Fruit fly (Drosophila melanogaster) whole organism, wandering third instar larva: Measurements from ENCODE around the gene Acp26Aa.

Experiments
- Abd-B ChIP-seq: fragments of >200 bp; optimal IDR thresholded peaks from 2 replicates; lab custom pipeline; 2017; ENCODE audit warnings: missing biosample characterization, missing genetic modification characterization
- CG32264 ChIP-seq: fragments of 200-800 bp; sonication (Bioruptor generic); optimal IDR thresholded peaks from 2 replicates; lab custom pipeline; 2016; ENCODE audit warnings: missing biosample characterization, missing genetic modification characterization
- CG9705 ChIP-seq: fragments of 200-800 bp; sonication (Bioruptor generic); optimal IDR thresholded peaks from 2 replicates; lab custom pipeline; 2018; ENCODE audit warnings: missing biosample characterization, mild to moderate bottlenecking, missing genetic modification characterization
- CrebA ChIP-seq: fragments of 200-800 bp; sonication (Bioruptor generic); optimal IDR thresholded peaks from 2 replicates; lab custom pipeline; 2016; ENCODE audit warnings: missing biosample characterization, mild to moderate bottlenecking, missing genetic modification characterization, borderline replicate concordance
- Dfd ChIP-seq: fragments of >200 bp; optimal IDR thresholded peaks from 2 replicates; lab custom pipeline; 2017; ENCODE audit warnings: missing biosample characterization, missing genetic modification characterization
- Dif ChIP-seq: fragments of 200-275, 200-300 bp; sonication (Bioruptor generic); optimal IDR thresholded peaks from 2 replicates; lab custom pipeline; 2018; ENCODE audit warnings: missing biosample characterization, missing genetic modification characterization; ENCODE audit not compliant: partially characterized antibody
- GATAd ChIP-seq: sonication (Bioruptor generic); optimal IDR thresholded peaks from 2 replicates; lab custom pipeline; 2016; ENCODE audit warnings: missing biosample characterization, missing genetic modification characterization
- HLH106 ChIP-seq: fragments of 200-800 bp; optimal IDR thresholded peaks from 3 replicates; lab custom pipeline; 2019; ENCODE audit warnings: missing biosample characterization, mild to moderate bottlenecking, missing genetic modification characterization, moderate library complexity
- Hnf4 ChIP-seq: fragments of 200-800 bp; sonication (Bioruptor generic); optimal IDR thresholded peaks from 2 replicates; lab custom pipeline; 2016; ENCODE audit warnings: missing biosample characterization, mild to moderate bottlenecking, missing genetic modification characterization
- Hr78 ChIP-seq: fragments of >200 bp; optimal IDR thresholded peaks from 2 replicates; lab custom pipeline; 2017; ENCODE audit warnings: missing biosample characterization, missing genetic modification characterization
- Hr83 ChIP-seq: fragments of 200-300 bp; sonication (Bioruptor generic); optimal IDR thresholded peaks from 2 replicates; lab custom pipeline; 2016; ENCODE audit warnings: missing biosample characterization, mild to moderate bottlenecking, missing genetic modification characterization, moderate library complexity; ENCODE audit not compliant: poor library complexity, severe bottlenecking
- Jra ChIP-seq: sonication (Bioruptor generic); optimal IDR thresholded peaks from 2 replicates; lab custom pipeline; 2016; ENCODE audit warnings: missing biosample characterization, missing genetic modification characterization
- Mio ChIP-seq: sonication (Bioruptor generic); optimal IDR thresholded peaks from 2 replicates; lab custom pipeline; 2016; ENCODE audit warnings: missing biosample characterization, missing genetic modification characterization
- Myc ChIP-seq: fragments of >200 bp; optimal IDR thresholded peaks from 2 replicates; lab custom pipeline; 2017
- N ChIP-seq: fragments of >200 bp; optimal IDR thresholded peaks from 2 replicates; lab custom pipeline; 2018; ENCODE audit warnings: missing biosample characterization, missing external identifiers, missing genetic modification characterization
- OdsH ChIP-seq: fragments of 200-800 bp; sonication (Bioruptor generic); optimal IDR thresholded peaks from 2 replicates; lab custom pipeline; 2016; ENCODE audit warnings: missing biosample characterization, mild to moderate bottlenecking, missing genetic modification characterization
- Rel ChIP-seq, 2 experiments: fragments of 200-800 bp; sonication (Bioruptor generic) in 1 of 2; optimal IDR thresholded peaks; 2 replicates in 1 of 2; 3 replicates in 1 of 2; lab custom pipeline; 2016 to 2019; ENCODE audit warnings: mild to moderate bottlenecking in 2 of 2, missing biosample characterization in 2 of 2, missing genetic modification characterization in 2 of 2, moderate library complexity in 1 of 2
- Sp1 ChIP-seq: fragments of 200-800 bp; sonication (Bioruptor generic); optimal IDR thresholded peaks from 3 replicates; lab custom pipeline; 2019; ENCODE audit warnings: missing biosample characterization, mild to moderate bottlenecking, missing genetic modification characterization, moderate library complexity
- Vsx2 ChIP-seq: fragments of 200-300, 225-300 bp; sonication (Bioruptor generic); optimal IDR thresholded peaks from 2 replicates; lab custom pipeline; 2018; ENCODE audit warnings: missing biosample characterization, missing genetic modification characterization; ENCODE audit not compliant: partially characterized antibody
- br ChIP-seq: fragments of 200-800 bp; sonication (Bioruptor generic); optimal IDR thresholded peaks from 2 replicates; lab custom pipeline; 2016; ENCODE audit warnings: missing biosample characterization, missing genetic modification characterization
- brk ChIP-seq: fragments of 200-800 bp; sonication (Bioruptor generic); optimal IDR thresholded peaks from 2 replicates; lab custom pipeline; 2016; ENCODE audit warnings: missing biosample characterization, mild to moderate bottlenecking, missing genetic modification characterization
- dl ChIP-seq, 2 experiments: fragments of 175-275, 200-275 bp in 1 of 2; fragments of 200-275 bp in 1 of 2; sonication (Bioruptor generic); optimal IDR thresholded peaks; lab custom pipeline; 2018; ENCODE audit warnings: mild to moderate bottlenecking in 2 of 2, missing biosample characterization in 2 of 2, missing genetic modification characterization in 2 of 2, moderate library complexity in 2 of 2; ENCODE audit not compliant: partially characterized antibody in 2 of 2, insufficient read depth in 1 of 2
- dmrt93B ChIP-seq: fragments of 200-800 bp; sonication (Bioruptor generic); optimal IDR thresholded peaks from 2 replicates; lab custom pipeline; 2018; ENCODE audit warnings: missing biosample characterization, mild to moderate bottlenecking, missing genetic modification characterization
- dsf ChIP-seq: sonication (Bioruptor generic); optimal IDR thresholded peaks from 2 replicates; lab custom pipeline; 2016; ENCODE audit warnings: missing biosample characterization, missing genetic modification characterization, borderline replicate concordance
- ey ChIP-seq: fragments of 200-800 bp; sonication (Bioruptor generic); optimal IDR thresholded peaks from 2 replicates; lab custom pipeline; 2016; ENCODE audit warnings: missing biosample characterization, missing genetic modification characterization
- foxo ChIP-seq, 2 experiments: fragments of 200-800 bp; sonication (Bioruptor generic); optimal IDR thresholded peaks; 2 replicates in 1 of 2; 3 replicates in 1 of 2; lab custom pipeline; 2016 to 2017; ENCODE audit warnings: missing biosample characterization in 2 of 2, missing genetic modification characterization in 2 of 2
- fru ChIP-seq: fragments of 200-800 bp; sonication (Bioruptor generic); optimal IDR thresholded peaks from 3 replicates; lab custom pipeline; 2016; ENCODE audit warnings: missing biosample characterization, mild to moderate bottlenecking, missing genetic modification characterization
- h ChIP-seq: fragments of 200-800 bp; sonication (Bioruptor generic); optimal IDR thresholded peaks from 3 replicates; lab custom pipeline; 2016; ENCODE audit warnings: missing biosample characterization, mild to moderate bottlenecking, missing genetic modification characterization
- jim ChIP-seq: fragments of 175-275, 200-325 bp; sonication (Bioruptor generic); optimal IDR thresholded peaks from 2 replicates; lab custom pipeline; 2016; ENCODE audit warnings: missing biosample characterization, mild to moderate bottlenecking, missing genetic modification characterization
- lola ChIP-seq: fragments of >200 bp; optimal IDR thresholded peaks from 2 replicates; lab custom pipeline; 2017; ENCODE audit warnings: missing biosample characterization, missing genetic modification characterization
- pan ChIP-seq: fragments of >200 bp; optimal IDR thresholded peaks from 2 replicates; lab custom pipeline; 2017
- psq ChIP-seq: fragments of 200-800 bp; sonication (Bioruptor generic); optimal IDR thresholded peaks from 3 replicates; lab custom pipeline; 2017; ENCODE audit warnings: missing biosample characterization, mild to moderate bottlenecking, missing genetic modification characterization, moderate library complexity
- rgr ChIP-seq: fragments of 200-800 bp; sonication (Bioruptor generic); optimal IDR thresholded peaks from 3 replicates; lab custom pipeline; 2016; ENCODE audit warnings: missing biosample characterization, mild to moderate bottlenecking, missing genetic modification characterization
- sage ChIP-seq: fragments of 200-800 bp; sonication (Bioruptor generic); optimal IDR thresholded peaks from 2 replicates; lab custom pipeline; 2016; ENCODE audit warnings: missing biosample characterization, mild to moderate bottlenecking, missing genetic modification characterization
- sv ChIP-seq: fragments of 200-800 bp; sonication (Bioruptor generic); optimal IDR thresholded peaks from 3 replicates; lab custom pipeline; 2016; ENCODE audit warnings: missing biosample characterization, missing genetic modification characterization
- tai ChIP-seq: sonication (Bioruptor generic); optimal IDR thresholded peaks from 2 replicates; lab custom pipeline; 2016; ENCODE audit warnings: missing biosample characterization, missing genetic modification characterization
- usp ChIP-seq: fragments of >200 bp; optimal IDR thresholded peaks from 2 replicates; lab custom pipeline; 2017; ENCODE audit warnings: missing biosample characterization, missing genetic modification characterization
- woc ChIP-seq: sonication (Bioruptor generic); optimal IDR thresholded peaks from 2 replicates; lab custom pipeline; 2016; ENCODE audit warnings: missing biosample characterization, mild to moderate bottlenecking, missing genetic modification characterization

Acp26Aa gene

dm6 chr2L:5884674-5885073 lies 9.0 kb downstream of the Acp26Aa start, which contains the start of the genes Sfp26Ac and CG43185:
Gene Sfp26Ac, minus strand, starts transcription at chr2L:5884774.
Gene CG43185, plus strand, starts transcription at chr2L:5884888.
- no peak for TF ChIP-seq sv (GFP tag; lab: Kevin White, UChicago)
- TF ChIP-seq HLH106 (tag; lab: Kevin White, UChicago): no peak
- TF ChIP-seq dmrt93B (GFP tag; lab: Kevin White, UChicago): no peak
- TF ChIP-seq Dfd (GFP tag; lab: Kevin White, UChicago): no peak
- TF ChIP-seq CrebA (GFP tag; lab: Kevin White, UChicago): no peak
- no peak for TF ChIP-seq Hr78 (GFP tag; lab: Kevin White, UChicago)
- TF ChIP-seq Mio (GFP tag; lab: Kevin White, UChicago): no peak
- no peak for TF ChIP-seq OdsH
- TF ChIP-seq Abd-B (GFP tag; lab: Kevin White, UChicago): no peak
- TF ChIP-seq rgr: no peak
- TF ChIP-seq ey: no peak
- TF ChIP-seq N (GFP tag; lab: Kevin White, UChicago): no peak
- no peak for TF ChIP-seq Dif (GFP tag; lab: Kevin White, UChicago)
- no peak for TF ChIP-seq brk (GFP tag; lab: Kevin White, UChicago)
- no peak for TF ChIP-seq h (GFP tag; lab: Kevin White, UChicago)
- no peak for TF ChIP-seq Hnf4 (GFP tag; lab: Kevin White, UChicago)
- no peak for TF ChIP-seq sage
- TF ChIP-seq GATAd (GFP tag; lab: Kevin White, UChicago): no peak

- TF ChIP-seq h (GFP tag; lab: Kevin White, UChicago): no peak
These were observed 10.3 kb downstream of the Acp26Aa start, which contains the start of gene CG44574 for dm6 chr2L:5883441-5883840. Gene CG44574, plus strand, starts transcription at chr2L:5883741.

- TF ChIP-seq HLH106 (tag; lab: Kevin White, UChicago) (no peak), psq (GFP tag; lab: Kevin White, UChicago) (no peak)
These were observed 12.5 kb downstream of the Acp26Aa start for dm6 chr2L:5881181-5881580.

DNA sequence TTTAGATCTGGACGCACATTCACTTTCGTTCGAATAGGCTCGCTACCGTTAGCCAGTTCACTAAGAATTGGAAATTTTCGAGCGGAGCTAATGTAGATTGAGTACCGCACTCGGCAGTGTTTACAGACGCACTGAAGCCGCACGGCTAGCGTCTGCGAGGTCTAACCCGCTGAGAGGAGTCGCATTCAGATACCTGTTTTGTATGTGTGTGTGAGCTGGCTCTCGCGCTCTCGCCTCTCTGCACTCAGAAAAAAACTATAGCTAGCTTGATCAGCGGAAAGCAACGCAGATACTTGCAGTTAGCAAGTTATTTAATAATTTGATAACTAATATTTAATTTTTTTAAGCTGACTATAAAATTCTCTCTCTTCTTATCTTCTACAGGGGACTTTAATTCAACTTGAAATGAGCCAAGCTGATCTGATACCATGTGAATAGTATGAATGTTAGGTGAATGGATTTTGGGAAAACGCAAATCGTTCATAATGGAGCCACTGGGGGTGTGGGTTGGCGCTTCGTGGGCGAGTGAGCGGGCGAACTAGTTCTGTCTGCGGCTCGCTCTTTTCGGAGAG lies 14.2 kb downstream of the Acp26Aa start, which contains the start of gene rau:
Gene rau, minus strand, starts transcription at position 136 of the 572 bp plus-strand sequence.
- TF ChIP-seq GATAd (GFP tag; lab: Kevin White, UChicago) (no peak), tai (GFP tag; lab: Kevin White, UChicago) (no peak), OdsH (peak; percentile 61), CG32264 (GFP tag; lab: Kevin White, UChicago) (no peak), rgr (peak; percentile 42), dmrt93B (GFP tag; lab: Kevin White, UChicago) (peak; percentile 38), usp (GFP tag; lab: Kevin White, UChicago) (no peak), psq (GFP tag; lab: Kevin White, UChicago) (peak; percentile 31), foxo (GFP tag; optimal IDR thresholded peaks at IDR 0.05; lab: Kevin White, UChicago) (peak in 1 of 2 experiments; percentile 59), Vsx2 (no peak), Hr83 (GFP tag; lab: Kevin White, UChicago) (peak; percentile 32), brk (GFP tag; lab: Kevin White, UChicago) (peak; percentile 51), HLH106 (tag; lab: Kevin White, UChicago) (peak; percentile 72), Myc (no peak), dsf (GFP tag; lab: Kevin White, UChicago) (no peak), pan (lab: Kevin White, UChicago) (no peak), Jra (GFP tag; lab: Kevin White, UChicago) (no peak), fru (GFP tag; lab: Kevin White, UChicago) (peak; percentile 52), Hr78 (GFP tag; lab: Kevin White, UChicago) (no peak), br (GFP tag; lab: Kevin White, UChicago) (peak; percentile 70), h (GFP tag; lab: Kevin White, UChicago) (peak; percentile 65), Dif (GFP tag; lab: Kevin White, UChicago) (peak; percentile 70), Hnf4 (GFP tag; lab: Kevin White, UChicago) (peak; percentile 48), Abd-B (GFP tag; lab: Kevin White, UChicago) (no peak), N (GFP tag; lab: Kevin White, UChicago) (no peak), jim (GFP tag; lab: Kevin White, UChicago) (no peak), lola (GFP tag; lab: Kevin White, UChicago) (no peak), Rel (GFP tag; optimal IDR thresholded peaks at IDR 0.05; lab: Kevin White, UChicago) (no peak), Rel (tag; optimal IDR thresholded peaks at IDR 0.05; lab: Kevin White, UChicago) (no peak), Sp1 (GFP tag; lab: Kevin White, UChicago) (peak; percentile 69), dl (GFP tag; optimal IDR thresholded peaks at IDR 0.05; lab: Kevin White, UChicago; ENCODE audit: insufficient read depth in 1 of 2, partially characterized antibody in 2 of 2) (peak in 1 of 2 experiments; percentile 35), woc (GFP tag; lab: Kevin White, UChicago) (peak; percentile 52), Mio (GFP tag; lab: Kevin White, UChicago) (no peak), Dfd (GFP tag; lab: Kevin White, UChicago) (no peak), CG9705 (GFP tag; lab: Kevin White, UChicago) (peak; percentile 54), sv (GFP tag; lab: Kevin White, UChicago) (peak; percentile 51), CrebA (GFP tag; lab: Kevin White, UChicago) (no peak), sage (peak; percentile 23), ey (peak; percentile 66)
